Worm (Caenorhabditis elegans) whole organism, L1 larva: ENCODE data around the gene C45B11.5.
A peak's percentile ranks its signal among the peaks of the same experiment; 100 is the strongest.

ENCODE experiments used
- C34B4.2 ChIP-seq: sonication (generic microtip); optimal IDR thresholded peaks from 2 replicates; lab custom pipeline; 2017; ENCODE audit warnings: mild to moderate bottlenecking, missing genetic modification characterization, missing compliant biosample characterization
- F16B12.6 ChIP-seq: fragments of 150-350 bp; optimal IDR thresholded peaks from 2 replicates; lab custom pipeline; 2014; ENCODE audit warnings: missing biosample characterization, missing genetic modification characterization
- Y116A8C.19 ChIP-seq: sonication (generic microtip); optimal IDR thresholded peaks from 2 replicates; lab custom pipeline; 2016; ENCODE audit warnings: missing compliant biosample characterization, missing genetic modification characterization, borderline replicate concordance
- aly-2 ChIP-seq: fragments of 150-350 bp; optimal IDR thresholded peaks from 2 replicates; lab custom pipeline; 2014; ENCODE audit warnings: missing biosample characterization, missing genetic modification characterization
- ama-1 ChIP-seq: fragments of 150-350 bp; optimal IDR thresholded peaks from 2 replicates; lab custom pipeline; 2014
- ceh-63 ChIP-seq: fragments of 200-800 bp; sonication (Bioruptor generic); optimal IDR thresholded peaks from 2 replicates; lab custom pipeline; 2018; ENCODE audit warnings: mild to moderate bottlenecking, missing genetic modification characterization, missing compliant biosample characterization
- ceh-82 ChIP-seq, 3 experiments: fragments of 150-350 bp in 1 of 3; sonication (generic microtip) in 2 of 3; optimal IDR thresholded peaks; 2 replicates each; lab custom pipeline; 2014 to 2017; ENCODE audit warnings: missing biosample characterization in 3 of 3, missing genetic modification characterization in 3 of 3
- ceh-88 ChIP-seq: fragments of 200-800 bp; sonication (Bioruptor generic); IDR thresholded peaks from 2 replicates; pipeline ENCODE4 v1.3.6; 2022; ENCODE audit warnings: missing genetic modification characterization, missing compliant biosample characterization
- dsc-1 ChIP-seq: sonication (generic microtip); optimal IDR thresholded peaks from 2 replicates; lab custom pipeline; 2016; ENCODE audit warnings: mild to moderate bottlenecking, missing genetic modification characterization, missing compliant biosample characterization
- efl-1 ChIP-seq, 4 experiments: fragments of 150-350 bp; optimal IDR thresholded peaks in 3 of 4; peaks in 1 of 4; 1 replicate in 1 of 4; 2 replicates in 3 of 4; lab custom pipeline; 2014; ENCODE audit warnings: missing biosample characterization in 2 of 4, missing genetic modification characterization in 2 of 4, missing genetic modification reagents in 2 of 4
- efl-3 ChIP-seq: fragments of 200-800 bp; sonication (Bioruptor generic); optimal IDR thresholded peaks from 2 replicates; lab custom pipeline; 2018; ENCODE audit warnings: mild to moderate bottlenecking, missing genetic modification characterization, missing compliant biosample characterization
- egl-13 ChIP-seq: sonication (generic microtip); optimal IDR thresholded peaks from 2 replicates; lab custom pipeline; 2016; ENCODE audit warnings: missing genotype, missing genetic modification reagents, missing genetic modification characterization, missing compliant biosample characterization
- egl-27 ChIP-seq, 2 experiments: fragments of 150-350 bp in 1 of 2; sonication (generic microtip); optimal IDR thresholded peaks; 3 replicates each; lab custom pipeline; 2017 to 2018; ENCODE audit warnings: missing biosample characterization in 2 of 2, missing genetic modification characterization in 2 of 2, missing genetic modification reagents in 2 of 2
- elt-3 ChIP-seq, 6 experiments: fragments of 150-350 bp in 1 of 6; sonication (generic microtip); optimal IDR thresholded peaks; 2 replicates each; lab custom pipeline; 2017 to 2018; ENCODE audit warnings: missing biosample characterization in 6 of 6, missing genetic modification characterization in 6 of 6, inconsistent platforms in 1 of 6
- ets-5 ChIP-seq: fragments of 200-800 bp; sonication (Bioruptor generic); IDR thresholded peaks from 2 replicates; pipeline ENCODE4 v1.3.6; 2022; ENCODE audit warnings: missing genetic modification characterization, missing compliant biosample characterization
- fkh-8 ChIP-seq: sonication (generic microtip); optimal IDR thresholded peaks from 2 replicates; lab custom pipeline; 2016; ENCODE audit warnings: mild to moderate bottlenecking, missing genetic modification characterization, missing compliant biosample characterization
- fos-1 ChIP-seq: fragments of 150-350 bp; optimal IDR thresholded peaks from 2 replicates; lab custom pipeline; 2014; ENCODE audit warnings: missing biosample characterization, missing genetic modification characterization
- grh-1 ChIP-seq: fragments of 200-800 bp; sonication (Bioruptor generic); IDR thresholded peaks from 2 replicates; pipeline ENCODE4 v1.3.6; 2022; ENCODE audit warnings: missing genetic modification reagents, missing genetic modification characterization, missing compliant biosample characterization
- hlh-17 ChIP-seq: fragments of 200-800 bp; sonication (Bioruptor generic); optimal IDR thresholded peaks from 2 replicates; lab custom pipeline; 2018; ENCODE audit warnings: missing genetic modification characterization, mild to moderate bottlenecking, missing compliant biosample characterization, moderate library complexity, borderline replicate concordance
- hlh-4 ChIP-seq: sonication (generic microtip); optimal IDR thresholded peaks from 2 replicates; lab custom pipeline; 2016; ENCODE audit warnings: mild to moderate bottlenecking, missing genetic modification characterization, missing compliant biosample characterization
- hpl-2 ChIP-seq: fragments of 150-350 bp; optimal IDR thresholded peaks from 2 replicates; lab custom pipeline; 2014; ENCODE audit warnings: missing biosample characterization, missing genetic modification reagents, missing genetic modification characterization
- irx-1 ChIP-seq: sonication (generic microtip); optimal IDR thresholded peaks from 2 replicates; lab custom pipeline; 2016; ENCODE audit warnings: missing genetic modification characterization, missing compliant biosample characterization
- jun-1 ChIP-seq: fragments of 150-350 bp; optimal IDR thresholded peaks from 2 replicates; lab custom pipeline; 2014; ENCODE audit warnings: missing biosample characterization, missing genetic modification reagents, missing genetic modification characterization
- lin-14 ChIP-seq: fragments of 200-800 bp; sonication (Bioruptor generic); optimal IDR thresholded peaks from 2 replicates; lab custom pipeline; 2018; ENCODE audit warnings: mild to moderate bottlenecking, missing genetic modification characterization, moderate library complexity, missing compliant biosample characterization
- lin-35 ChIP-seq, 2 experiments: fragments of 150-350 bp; optimal IDR thresholded peaks; 2 replicates each; lab custom pipeline; 2014; ENCODE audit warnings: missing biosample characterization in 2 of 2, missing genetic modification characterization in 2 of 2, missing genetic modification reagents in 2 of 2
- lir-3 ChIP-seq: sonication (generic microtip); optimal IDR thresholded peaks from 2 replicates; lab custom pipeline; 2016; ENCODE audit warnings: mild to moderate bottlenecking, missing genetic modification characterization, moderate library complexity, missing compliant biosample characterization; ENCODE audit not compliant: poor library complexity
- mdl-1 ChIP-seq, 2 experiments: fragments of 150-350 bp; optimal IDR thresholded peaks; 2 replicates each; lab custom pipeline; 2014 to 2017; ENCODE audit warnings: missing biosample characterization in 2 of 2, missing genetic modification characterization in 2 of 2, inconsistent platforms in 1 of 2
- nhr-11 ChIP-seq: fragments of 150-350 bp; optimal IDR thresholded peaks from 2 replicates; lab custom pipeline; 2014; ENCODE audit warnings: missing biosample characterization, missing genetic modification characterization
- nhr-12 ChIP-seq: sonication (generic microtip); optimal IDR thresholded peaks from 2 replicates; lab custom pipeline; 2017; ENCODE audit warnings: missing biosample characterization, missing genetic modification characterization
- nhr-19 ChIP-seq: fragments of 200-800 bp; sonication (Bioruptor generic); conservative IDR thresholded peaks from 2 replicates; pipeline ENCODE4 v1.3.6; 2022; ENCODE audit warnings: missing genetic modification characterization, missing compliant biosample characterization
- nhr-20 ChIP-seq: sonication (generic microtip); optimal IDR thresholded peaks from 2 replicates; lab custom pipeline; 2016; ENCODE audit warnings: mild to moderate bottlenecking, missing genetic modification characterization, missing compliant biosample characterization
- nhr-237 ChIP-seq: fragments of 150-350 bp; optimal IDR thresholded peaks from 2 replicates; lab custom pipeline; 2014; ENCODE audit warnings: missing biosample characterization, missing genetic modification characterization
- nhr-71 ChIP-seq: sonication (generic microtip); optimal IDR thresholded peaks from 2 replicates; lab custom pipeline; 2016; ENCODE audit warnings: mild to moderate bottlenecking, missing genetic modification characterization, moderate library complexity, missing compliant biosample characterization
- nhr-76 ChIP-seq: sonication (generic microtip); optimal IDR thresholded peaks from 2 replicates; lab custom pipeline; 2017; ENCODE audit warnings: missing biosample characterization, missing genetic modification characterization
- nhr-77 ChIP-seq: fragments of 150-350 bp; optimal IDR thresholded peaks from 2 replicates; lab custom pipeline; 2014; ENCODE audit warnings: missing biosample characterization, missing genetic modification characterization
- nhr-84 ChIP-seq: sonication (generic microtip); optimal IDR thresholded peaks from 2 replicates; lab custom pipeline; 2017; ENCODE audit warnings: missing biosample characterization, missing genetic modification characterization
- nhr-85 ChIP-seq: sonication (generic microtip); peaks from one replicate; lab custom pipeline; 2016; ENCODE audit warnings: missing genetic modification characterization, inconsistent platforms, missing compliant biosample characterization
- nhr-90 ChIP-seq: sonication (generic microtip); optimal IDR thresholded peaks from 2 replicates; lab custom pipeline; 2016; ENCODE audit warnings: mild to moderate bottlenecking, missing genetic modification characterization, missing compliant biosample characterization; ENCODE audit not compliant: poor library complexity
- pag-3 ChIP-seq: sonication (generic microtip); optimal IDR thresholded peaks from 2 replicates; lab custom pipeline; 2017; ENCODE audit warnings: missing genetic modification characterization, mild to moderate bottlenecking, missing compliant biosample characterization, antibody characterized with exemption, borderline replicate concordance; ENCODE audit not compliant: insufficient read depth
- pax-3 ChIP-seq: fragments of 200-800 bp; sonication (Bioruptor generic); optimal IDR thresholded peaks from 2 replicates; lab custom pipeline; 2018; ENCODE audit warnings: mild to moderate bottlenecking, missing genetic modification characterization, moderate library complexity, missing compliant biosample characterization
- pqm-1 ChIP-seq: sonication (generic microtip); optimal IDR thresholded peaks from 3 replicates; lab custom pipeline; 2017; ENCODE audit warnings: missing biosample characterization, missing genetic modification characterization
- rnt-1 ChIP-seq: sonication (generic microtip); optimal IDR thresholded peaks from 2 replicates; lab custom pipeline; 2016; ENCODE audit warnings: mild to moderate bottlenecking, missing genetic modification characterization, moderate library complexity, missing compliant biosample characterization
- skn-1 ChIP-seq: fragments of 150-350 bp; optimal IDR thresholded peaks from 2 replicates; lab custom pipeline; 2014; ENCODE audit warnings: missing biosample characterization, missing genetic modification characterization
- sptf-1 ChIP-seq: fragments of 150-350 bp; optimal IDR thresholded peaks from 2 replicates; lab custom pipeline; 2014; ENCODE audit warnings: missing biosample characterization, missing genetic modification characterization
- swsn-7 ChIP-seq: sonication (generic microtip); optimal IDR thresholded peaks from 2 replicates; lab custom pipeline; 2016; ENCODE audit warnings: missing genetic modification characterization, missing compliant biosample characterization
- tbx-2 ChIP-seq: sonication (generic microtip); optimal IDR thresholded peaks from 2 replicates; lab custom pipeline; 2016; ENCODE audit warnings: missing genetic modification characterization, missing compliant biosample characterization
- tlp-1 ChIP-seq: fragments of 150-350 bp; optimal IDR thresholded peaks from 2 replicates; lab custom pipeline; 2014; ENCODE audit warnings: missing biosample characterization, missing genetic modification characterization
- unc-130 ChIP-seq: fragments of 150-350 bp; optimal IDR thresholded peaks from 2 replicates; lab custom pipeline; 2017; ENCODE audit warnings: missing biosample characterization, missing genetic modification characterization, inconsistent platforms
- unc-62 ChIP-seq: fragments of 150-350 bp; optimal IDR thresholded peaks from 2 replicates; lab custom pipeline; 2014; ENCODE audit warnings: missing biosample characterization, missing genetic modification reagents, missing genetic modification characterization
- zag-1 ChIP-seq: fragments of 150-350 bp; optimal IDR thresholded peaks from 2 replicates; lab custom pipeline; 2014; ENCODE audit warnings: missing biosample characterization, missing genetic modification characterization
- zip-4 ChIP-seq: fragments of 200-800 bp; sonication (Bioruptor generic); optimal IDR thresholded peaks from 2 replicates; lab custom pipeline; 2018; ENCODE audit warnings: mild to moderate bottlenecking, missing genetic modification characterization, moderate library complexity, missing compliant biosample characterization
- ztf-11 ChIP-seq, 2 experiments: sonication (generic microtip); optimal IDR thresholded peaks; 2 replicates each; lab custom pipeline; 2016 to 2017; ENCODE audit warnings: missing genetic modification characterization in 2 of 2, missing biosample characterization in 1 of 2, missing compliant biosample characterization in 1 of 2
- ztf-4 ChIP-seq: fragments of 150-350 bp; optimal IDR thresholded peaks from 2 replicates; lab custom pipeline; 2014; ENCODE audit warnings: missing biosample characterization, missing genetic modification characterization

The C45B11.5 gene

ce11 chrV:11069277-11069676 is 27.7 kb downstream of the C45B11.5 start, which contains the start of gene T04C12.8 (continued):
- no peak for TF ChIP-seq skn-1
- no peak for TF ChIP-seq hlh-17
- TF ChIP-seq lir-3 (tag; lab: Kevin White, UChicago), result no peak
- no peak for TF ChIP-seq fos-1 (tag; lab: Kevin White, UChicago)
- no peak for TF ChIP-seq zag-1
- 0 out of 2 replicates have a peak, but pooled peaks have one; percentile 10 for TF ChIP-seq nhr-19
- TF ChIP-seq ceh-82 (tag; optimal IDR thresholded peaks at IDR 0.05; lab: Kevin White, UChicago), result no peak
- no peak for TF ChIP-seq hlh-4 (tag; lab: Kevin White, UChicago)
- no peak for TF ChIP-seq efl-3 (GFP tag; lab: Kevin White, UChicago)
- no peak for TF ChIP-seq unc-62
- no peak for TF ChIP-seq tbx-2
- TF ChIP-seq C34B4.2, result no peak
- no peak for TF ChIP-seq zip-4 (GFP tag; lab: Kevin White, UChicago)
- TF ChIP-seq pqm-1 (tag; lab: Kevin White, UChicago), result peak; percentile 24
- TF ChIP-seq ztf-11 (tag; optimal IDR thresholded peaks at IDR 0.05; lab: Kevin White, UChicago), result no peak
- no peak for TF ChIP-seq ceh-88 (GFP tag; lab: Robert Waterston, UW)
- no peak for TF ChIP-seq nhr-237 (tag; lab: Kevin White, UChicago)
- TF ChIP-seq ceh-63 (GFP tag; lab: Kevin White, UChicago), result no peak
- no peak for TF ChIP-seq nhr-77 (tag; lab: Kevin White, UChicago)
- TF ChIP-seq nhr-71 (tag; lab: Kevin White, UChicago), result peak; percentile 51
- TF ChIP-seq jun-1 (tag; lab: Kevin White, UChicago), result peak; percentile 48
- TF ChIP-seq nhr-84, result no peak
- no peak for TF ChIP-seq Y116A8C.19 (tag; lab: Kevin White, UChicago)
- no peak for TF ChIP-seq swsn-7
- TF ChIP-seq rnt-1 (tag; lab: Kevin White, UChicago), result no peak
- no peak for TF ChIP-seq fkh-8
- TF ChIP-seq hpl-2 (GFP tag; lab: Kevin White, UChicago), result no peak
- TF ChIP-seq aly-2 (tag; lab: Kevin White, UChicago), result no peak
- no peak for TF ChIP-seq egl-27 (tag; optimal IDR thresholded peaks at IDR 0.05; lab: Kevin White, UChicago)
- no peak for TF ChIP-seq ztf-4
- peak; percentile 23 for TF ChIP-seq egl-13 (tag; lab: Kevin White, UChicago)
- TF ChIP-seq ets-5 (GFP tag; lab: Robert Waterston, UW), result no peak
- no peak for TF ChIP-seq pag-3 (tag; lab: Kevin White, UChicago)
- no peak for TF ChIP-seq ama-1 (lab: Kevin White, UChicago)
- no peak for TF ChIP-seq F16B12.6
- peak; percentile 48 for TF ChIP-seq tlp-1 (tag; lab: Kevin White, UChicago)
- no peak for TF ChIP-seq unc-130 (tag; lab: Kevin White, UChicago)
- peak; percentile 28 for TF ChIP-seq nhr-85 (tag; lab: Kevin White, UChicago)
- no peak for TF ChIP-seq nhr-11
- TF ChIP-seq nhr-20 (tag; lab: Kevin White, UChicago), result peak; percentile 25
- no peak for TF ChIP-seq irx-1 (tag; lab: Kevin White, UChicago)
- no peak for TF ChIP-seq efl-1 (optimal IDR thresholded peaks at IDR 0.05; lab: Kevin White, UChicago)
- TF ChIP-seq efl-1 (GFP tag; optimal IDR thresholded peaks at IDR 0.05 in 1 of 2; lab: Kevin White, UChicago), result peak in 1 of 2 experiments; percentile 27
- TF ChIP-seq elt-3 (tag; optimal IDR thresholded peaks at IDR 0.05; lab: Kevin White, UChicago), result peak in 1 of 6 experiments; percentile 4
- peak; percentile 49 for TF ChIP-seq lin-14 (GFP tag; lab: Kevin White, UChicago)
- TF ChIP-seq dsc-1, result peak; percentile 78
- TF ChIP-seq lin-35 (GFP tag; optimal IDR thresholded peaks at IDR 0.05; lab: Kevin White, UChicago), result peak in 1 of 2 experiments; percentile 41
- no peak for TF ChIP-seq pax-3 (tag; lab: Kevin White, UChicago)
- TF ChIP-seq sptf-1 (tag; lab: Kevin White, UChicago), result no peak
- no peak for TF ChIP-seq grh-1 (GFP tag; lab: Robert Waterston, UW)
- no peak for TF ChIP-seq nhr-76 (tag; lab: Kevin White, UChicago)
- TF ChIP-seq mdl-1 (tag; optimal IDR thresholded peaks at IDR 0.05; lab: Kevin White, UChicago), result no peak
- TF ChIP-seq nhr-12, result no peak
- peak; percentile 35 for TF ChIP-seq nhr-90
